Worm (Caenorhabditis elegans): ENCODE results near the gene C34F11.2.

C34F11.2 gene

DNA sequence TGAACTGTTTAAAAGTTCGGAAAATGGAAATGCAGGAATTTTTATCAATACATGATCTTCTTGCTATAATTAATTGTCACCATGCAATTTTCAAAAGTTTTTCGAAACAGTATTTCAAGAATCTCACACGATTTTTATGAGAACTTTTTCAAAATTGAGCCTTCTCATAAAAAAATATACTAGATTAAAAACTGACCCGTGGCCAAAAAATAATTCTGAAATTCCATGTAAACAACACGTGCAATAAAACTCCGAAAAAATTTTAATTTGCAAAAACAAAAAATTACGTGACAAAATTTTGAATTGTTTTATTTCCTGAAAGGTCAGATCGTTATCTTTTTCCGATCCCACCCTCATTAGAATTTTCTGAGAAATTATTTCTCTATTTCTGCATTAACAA is 16.6 kb upstream of the C34F11.2 start, which contains the start of gene C34F11.5:
Gene C34F11.5 (plus strand): TSS at position 301 of the 400 bp plus-strand sequence.
- TF ChIP-seq pha-4 (tag; optimal IDR thresholded peaks at IDR 0.05) (no peak), ceh-31 (tag; optimal IDR thresholded peaks at IDR 0.05) (no peak), K02D7.2 (tag; optimal IDR thresholded peaks at IDR 0.05) (no peak), lim-6 (tag; optimal IDR thresholded peaks at IDR 0.05) (no peak), syd-9 (tag; optimal IDR thresholded peaks at IDR 0.05) (no peak), ceh-18 (tag; optimal IDR thresholded peaks at IDR 0.05) (no peak), ceh-48 (tag; optimal IDR thresholded peaks at IDR 0.05) (no peak), ahr-1 (tag; optimal IDR thresholded peaks at IDR 0.05) (no peak), fax-1 (tag; optimal IDR thresholded peaks at IDR 0.05) (no peak), lin-11 (tag; optimal IDR thresholded peaks at IDR 0.05) (no peak)

DNA sequence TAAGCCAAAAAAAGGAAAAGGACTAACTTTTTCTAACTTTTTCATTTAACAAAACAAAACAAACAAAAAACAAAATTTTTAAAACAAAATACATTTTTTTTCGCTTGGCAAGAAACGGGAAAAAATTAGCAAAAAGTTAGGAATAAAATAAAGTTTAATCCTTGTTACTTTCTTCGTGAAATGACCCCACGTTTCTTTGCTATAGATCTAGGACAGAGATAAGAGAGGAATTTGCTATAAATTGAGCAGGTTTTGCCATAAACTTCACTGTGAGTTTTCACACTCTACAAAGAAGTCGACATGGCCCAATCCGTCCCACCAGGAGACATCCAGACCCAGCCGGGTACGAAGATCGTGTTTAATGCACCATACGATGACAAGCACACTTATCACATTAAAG is 12.6 kb upstream of the C34F11.2 start, which contains the start of gene msp-50:
Gene msp-50 (plus strand): TSS at position 301 of the 400 bp plus-strand sequence.
- no peak for TF ChIP-seq unc-55 (GFP tag; optimal IDR thresholded peaks at IDR 0.05)
- TF ChIP-seq ceh-34 (tag; optimal IDR thresholded peaks at IDR 0.05) = no peak
- no peak for TF ChIP-seq pax-1 (tag; optimal IDR thresholded peaks at IDR 0.05)
- no peak for TF ChIP-seq K02D7.2 (tag; optimal IDR thresholded peaks at IDR 0.05)
- no peak for TF ChIP-seq ceh-48 (tag; optimal IDR thresholded peaks at IDR 0.05)
- TF ChIP-seq ttx-3 (tag; optimal IDR thresholded peaks at IDR 0.05) = no peak
- no peak for TF ChIP-seq tbx-2 (tag; optimal IDR thresholded peaks at IDR 0.05)
- no peak for TF ChIP-seq pha-4 (tag; optimal IDR thresholded peaks at IDR 0.05)
- no peak for TF ChIP-seq pros-1 (tag; optimal IDR thresholded peaks at IDR 0.05)
- no peak for TF ChIP-seq pat-9 (tag; optimal IDR thresholded peaks at IDR 0.05)
- no peak for TF ChIP-seq unc-42 (tag; optimal IDR thresholded peaks at IDR 0.05)
- no peak for TF ChIP-seq ztf-16 (tag; optimal IDR thresholded peaks at IDR 0.05)
- TF ChIP-seq hlh-15 (tag; optimal IDR thresholded peaks at IDR 0.05) = no peak
- TF ChIP-seq ceh-9 (tag; optimal IDR thresholded peaks at IDR 0.05) = no peak
- no peak for TF ChIP-seq unc-3 (GFP tag; conservative IDR thresholded peaks at IDR 0.05)
- no peak for TF ChIP-seq unc-3 (tag; optimal IDR thresholded peaks at IDR 0.05)
- no peak for TF ChIP-seq lin-11 (tag; optimal IDR thresholded peaks at IDR 0.05)
- TF ChIP-seq pag-3 (tag; optimal IDR thresholded peaks at IDR 0.05; ENCODE audit: borderline replicate concordance) = no peak

DNA sequence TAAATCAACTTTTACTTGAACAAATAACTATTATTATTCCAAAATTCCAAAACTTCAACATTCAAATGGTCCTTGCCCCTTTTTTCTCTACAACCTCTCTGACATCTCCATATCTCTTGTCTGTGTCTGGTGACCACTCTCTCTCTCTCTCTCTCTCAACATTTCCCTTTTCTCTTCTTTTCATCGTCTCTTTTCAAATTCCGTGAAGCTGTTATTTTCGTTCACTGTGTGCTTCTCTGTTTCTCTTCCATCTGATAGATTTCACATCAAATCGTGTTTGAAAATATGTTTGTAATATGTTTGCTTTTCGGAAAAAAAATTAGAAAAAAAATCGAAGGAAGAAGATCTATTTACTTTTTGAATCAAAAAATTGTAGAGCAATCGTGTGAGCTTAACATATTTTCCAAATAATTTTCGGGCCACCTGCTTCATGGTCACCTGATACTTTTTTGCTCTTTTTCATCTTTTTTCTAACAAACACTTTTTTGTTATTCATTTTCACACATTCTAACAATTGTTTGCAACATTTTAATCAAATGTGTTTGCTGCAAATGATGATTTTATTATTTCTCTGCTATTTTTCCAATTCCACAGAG is 11.0 kb upstream of the C34F11.2 start:
- TF ChIP-seq ceh-18 (tag; optimal IDR thresholded peaks at IDR 0.05) = peak; percentile 31
- TF ChIP-seq nfya-1 (tag; optimal IDR thresholded peaks at IDR 0.05) = peak; percentile 7
- TF ChIP-seq unc-55 (GFP tag; optimal IDR thresholded peaks at IDR 0.05) = peak; percentile 59
- no peak for TF ChIP-seq C08G9.2 (tag; optimal IDR thresholded peaks at IDR 0.05)
- peak; percentile 10 for TF ChIP-seq unc-42 (tag; optimal IDR thresholded peaks at IDR 0.05)
- peak; percentile 61 for TF ChIP-seq hlh-30 (tag; optimal IDR thresholded peaks at IDR 0.05; ENCODE audit: insufficient read depth)

ce11 chrII:5201922-5202562 is 10.0 kb upstream of the C34F11.2 start:
- TF ChIP-seq dve-1 (tag; optimal IDR thresholded peaks at IDR 0.05) = peak; percentile 40
- TF ChIP-seq pqm-1 (tag; optimal IDR thresholded peaks at IDR 0.05) = peak; percentile 66
- TF ChIP-seq ceh-34 (tag; optimal IDR thresholded peaks at IDR 0.05) = no peak
- peak; percentile 96 for TF ChIP-seq elt-2 (tag; optimal IDR thresholded peaks at IDR 0.05)
- TF ChIP-seq rnt-1 (tag; optimal IDR thresholded peaks at IDR 0.05) = no peak

- peak; percentile 84 for TF ChIP-seq elt-2 (tag; optimal IDR thresholded peaks at IDR 0.05)
- TF ChIP-seq pros-1 (tag; optimal IDR thresholded peaks at IDR 0.05) = no peak
Observed at ce11 chrII:5202930-5203329, 9.1 kb upstream of the C34F11.2 start, which contains the start of gene ampd-1. ampd-1 (plus strand) TSS chrII:5203322.

Data from whole organism, late embryonic.